Worm (Caenorhabditis elegans) whole organism, L4 larva: Measurements from ENCODE around the gene C05C12.1.
"Not testable (repeated sequence)": the region's sequence is repeated elsewhere in the genome, so short reads cannot be mapped to it uniquely, and the experiment has no call there.

Experiments
- F26F4.8 ChIP-seq: fragments of 200-800 bp; sonication (Bioruptor generic); conservative IDR thresholded peaks from 2 replicates; pipeline ENCODE4 v1.3.6; 2022; ENCODE audit warnings: missing genetic modification characterization, missing compliant biosample characterization
- F37D6.2 ChIP-seq: sonication (generic microtip); optimal IDR thresholded peaks from 2 replicates; lab custom pipeline; 2016; ENCODE audit warnings: mild to moderate bottlenecking, missing genetic modification characterization, missing compliant biosample characterization
- R02D3.7 ChIP-seq: fragments of 150-350 bp; sonication (generic microtip); optimal IDR thresholded peaks from 3 replicates; lab custom pipeline; 2014; ENCODE audit warnings: missing biosample characterization, missing genetic modification characterization
- T20F7.1 ChIP-seq: fragments of 200-800 bp; sonication (Bioruptor generic); optimal IDR thresholded peaks from 2 replicates; lab custom pipeline; 2018; ENCODE audit warnings: mild to moderate bottlenecking, missing genetic modification characterization, missing compliant biosample characterization
- T26A8.4 ChIP-seq: fragments of 200-800 bp; sonication (Bioruptor generic); IDR thresholded peaks from 2 replicates; pipeline ENCODE4 v1.3.6; 2022; ENCODE audit warnings: missing genetic modification characterization, missing compliant biosample characterization
- aly-2 ChIP-seq: sonication (generic microtip); optimal IDR thresholded peaks from 2 replicates; lab custom pipeline; 2018; ENCODE audit warnings: missing biosample characterization, missing genetic modification characterization
- arid-1 ChIP-seq: fragments of 200-800 bp; sonication (Bioruptor generic); conservative IDR thresholded peaks from 2 replicates; pipeline ENCODE4 v1.3.6; 2022; ENCODE audit warnings: missing genetic modification reagents, missing genetic modification characterization, missing compliant biosample characterization
- attf-4 ChIP-seq: sonication (generic microtip); optimal IDR thresholded peaks from 3 replicates; lab custom pipeline; 2017; ENCODE audit warnings: missing biosample characterization, missing genetic modification characterization
- ceh-28 ChIP-seq: fragments of 150-350 bp; optimal IDR thresholded peaks from 2 replicates; lab custom pipeline; 2014; ENCODE audit warnings: missing biosample characterization, missing genetic modification reagents, missing genetic modification characterization
- ces-1 ChIP-seq: fragments of 150-350 bp; sonication (generic microtip); optimal IDR thresholded peaks from 4 replicates; lab custom pipeline; 2014; ENCODE audit warnings: missing biosample characterization, missing genetic modification reagents, missing genetic modification characterization
- daf-12 ChIP-seq: fragments of 150-350 bp; optimal IDR thresholded peaks from 2 replicates; lab custom pipeline; 2014; ENCODE audit warnings: missing biosample characterization, missing genetic modification reagents, missing genetic modification characterization
- daf-19 ChIP-seq: fragments of 200-800 bp; sonication (Bioruptor generic); conservative IDR thresholded peaks from 2 replicates; pipeline ENCODE4 v1.3.6; 2022; ENCODE audit warnings: missing genetic modification characterization, missing compliant biosample characterization
- egl-43 ChIP-seq: fragments of 200-800 bp; sonication (Bioruptor generic); IDR thresholded peaks from 2 replicates; pipeline ENCODE4 v1.3.6; 2022; ENCODE audit warnings: missing genetic modification reagents, missing genetic modification characterization, missing compliant biosample characterization
- hmg-1.1 ChIP-seq: fragments of 200-800 bp; sonication (Bioruptor generic); IDR thresholded peaks from 2 replicates; pipeline ENCODE4 v1.3.6; 2022; ENCODE audit warnings: missing genetic modification reagents, missing genetic modification characterization, missing compliant biosample characterization
- lin-13 ChIP-seq: fragments of 150-350 bp; optimal IDR thresholded peaks from 2 replicates; lab custom pipeline; 2014; ENCODE audit warnings: missing biosample characterization, missing genetic modification reagents, missing genetic modification characterization
- lin-15B ChIP-seq: fragments of 150-350 bp; sonication (generic microtip); optimal IDR thresholded peaks from 3 replicates; lab custom pipeline; 2014; ENCODE audit warnings: missing biosample characterization, missing genetic modification characterization
- lin-29 ChIP-seq: fragments of 200-800 bp; sonication (Bioruptor generic); IDR thresholded peaks from 2 replicates; pipeline ENCODE4 v1.3.6; 2022; ENCODE audit warnings: missing genetic modification reagents, missing genetic modification characterization, missing compliant biosample characterization
- lir-3 ChIP-seq: sonication (generic microtip); optimal IDR thresholded peaks from 2 replicates; lab custom pipeline; 2016; ENCODE audit warnings: mild to moderate bottlenecking, missing genetic modification characterization, missing compliant biosample characterization
- madf-9 ChIP-seq: fragments of 200-800 bp; sonication (Bioruptor generic); conservative IDR thresholded peaks from 2 replicates; pipeline ENCODE4 v1.3.6; 2022; ENCODE audit warnings: missing genetic modification reagents, missing genetic modification characterization, missing compliant biosample characterization
- mdt-29 ChIP-seq: fragments of 200-800 bp; sonication (Bioruptor generic); IDR thresholded peaks from 2 replicates; pipeline ENCODE4 v1.3.6; 2022; ENCODE audit warnings: missing genetic modification reagents, missing genetic modification characterization, missing compliant biosample characterization
- mes-2 ChIP-seq: sonication (generic microtip); optimal IDR thresholded peaks from 2 replicates; lab custom pipeline; 2016; ENCODE audit warnings: missing genotype, mild to moderate bottlenecking, missing genetic modification characterization, missing compliant biosample characterization; ENCODE audit not compliant: poor library complexity, severe bottlenecking
- mxl-3 ChIP-seq: fragments of 200-800 bp; sonication (Bioruptor generic); optimal IDR thresholded peaks from 2 replicates; lab custom pipeline; 2018; ENCODE audit warnings: mild to moderate bottlenecking, missing genetic modification characterization, missing compliant biosample characterization
- nhr-102 ChIP-seq: sonication (generic microtip); optimal IDR thresholded peaks from 2 replicates; lab custom pipeline; 2016; ENCODE audit warnings: mild to moderate bottlenecking, missing genetic modification characterization, moderate library complexity, missing compliant biosample characterization
- nhr-111 ChIP-seq: fragments of 200-800 bp; sonication (Bioruptor generic); optimal IDR thresholded peaks from 2 replicates; lab custom pipeline; 2018; ENCODE audit warnings: mild to moderate bottlenecking, missing genetic modification characterization, missing compliant biosample characterization
- nhr-237 ChIP-seq: sonication (generic microtip); optimal IDR thresholded peaks from 2 replicates; lab custom pipeline; 2017; ENCODE audit warnings: missing biosample characterization, missing genetic modification characterization
- nhr-41 ChIP-seq: fragments of 200-800 bp; sonication (Bioruptor generic); IDR thresholded peaks from 2 replicates; pipeline ENCODE4 v1.3.6; 2022; ENCODE audit warnings: missing genetic modification reagents, missing genetic modification characterization, missing compliant biosample characterization
- nhr-48 ChIP-seq: sonication (generic microtip); optimal IDR thresholded peaks from 2 replicates; lab custom pipeline; 2016; ENCODE audit warnings: mild to moderate bottlenecking, missing genetic modification characterization, missing compliant biosample characterization
- nhr-77 ChIP-seq: fragments of 150-350 bp; optimal IDR thresholded peaks from 2 replicates; lab custom pipeline; 2014; ENCODE audit warnings: missing biosample characterization, missing genetic modification characterization
- pha-4 ChIP-seq, 2 experiments: fragments of 150-350 bp in 1 of 2; fragments of 200-800 bp in 1 of 2; sonication (Bioruptor generic) in 1 of 2; IDR thresholded peaks in 1 of 2; optimal IDR thresholded peaks in 1 of 2; 2 replicates each; pipeline versions ENCODE4 v1.3.6 to Lab custom; 2014 to 2022; ENCODE audit warnings: missing genetic modification characterization in 2 of 2, missing genetic modification reagents in 2 of 2, missing biosample characterization in 1 of 2, missing compliant biosample characterization in 1 of 2
- php-3 ChIP-seq: fragments of 200-800 bp; sonication (Bioruptor generic); IDR thresholded peaks from 2 replicates; pipeline ENCODE4 v1.3.6; 2022; ENCODE audit warnings: missing genetic modification reagents, missing genetic modification characterization, missing compliant biosample characterization
- rbr-2 ChIP-seq: sonication (generic microtip); optimal IDR thresholded peaks from 2 replicates; lab custom pipeline; 2016; ENCODE audit warnings: missing genotype, missing genetic modification characterization, missing compliant biosample characterization
- skn-1 ChIP-seq: fragments of 150-350 bp; optimal IDR thresholded peaks from 2 replicates; lab custom pipeline; 2014; ENCODE audit warnings: missing biosample characterization, missing genetic modification characterization
- tag-97 ChIP-seq: fragments of 200-800 bp; sonication (Bioruptor generic); IDR thresholded peaks from 2 replicates; pipeline ENCODE4 v1.3.6; 2022; ENCODE audit warnings: missing genetic modification characterization, missing compliant biosample characterization
- vab-7 ChIP-seq: fragments of 200-800 bp; sonication (Bioruptor generic); IDR thresholded peaks from 2 replicates; pipeline ENCODE4 v1.3.6; 2022; ENCODE audit warnings: missing genetic modification reagents, missing genetic modification characterization, missing compliant biosample characterization
- zfp-3 ChIP-seq: fragments of 200-800 bp; sonication (Bioruptor generic); conservative IDR thresholded peaks from 2 replicates; pipeline ENCODE4 v1.3.6; 2022; ENCODE audit warnings: missing genetic modification reagents, missing genetic modification characterization, missing compliant biosample characterization
- zip-11 ChIP-seq: fragments of 200-800 bp; sonication (Bioruptor generic); IDR thresholded peaks from 2 replicates; pipeline ENCODE4 v1.3.6; 2022; ENCODE audit warnings: missing genetic modification characterization, missing compliant biosample characterization

C05C12.1 gene

ce11 chrIV:11261535-11261934, 7.7 kb downstream of the C05C12.1 start, which contains the start of gene F54D1.1:
F54D1.1 (plus strand) TSS chrIV:11261835.
- TF ChIP-seq tag-97 (no peak), madf-9 (GFP tag; lab: Robert Waterston, UW) (no peak), F37D6.2 (no peak), lin-13 (GFP tag; lab: Kevin White, UChicago) (no peak), egl-43 (GFP tag; lab: Robert Waterston, UW) (no peak), attf-4 (tag; lab: Kevin White, UChicago) (no peak), lin-29 (GFP tag; lab: Robert Waterston, UW) (no peak)

- not testable (repeated sequence) for TF ChIP-seq lir-3 (tag; lab: Kevin White, UChicago); hmg-1.1 (GFP tag; lab: Robert Waterston, UW); ces-1 (GFP tag; lab: Kevin White, UChicago)
These were observed 9.3 kb downstream of the C05C12.1 start, which contains the start of gene col-126 for ce11 chrIV:11263101-11263500. col-126 (plus strand) TSS chrIV:11263401.

ce11 chrIV:11266090-11266489, 12.3 kb downstream of the C05C12.1 start, which contains the start of gene col-127:
col-127 (minus strand) TSS chrIV:11266190.
- no peak for TF ChIP-seq nhr-77
- TF ChIP-seq zip-11 (GFP tag; lab: Robert Waterston, UW): no peak
- no peak for TF ChIP-seq php-3 (GFP tag; lab: Robert Waterston, UW)
- no peak for TF ChIP-seq daf-19 (GFP tag; lab: Robert Waterston, UW)
- no peak for TF ChIP-seq skn-1 (tag; lab: Kevin White, UChicago)
- TF ChIP-seq daf-12: no peak
- TF ChIP-seq nhr-41 (GFP tag; lab: Robert Waterston, UW): no peak
- TF ChIP-seq, all 104 proteins: peak for 0

ce11 chrIV:11269483-11269882, 15.7 kb downstream of the C05C12.1 start:
- TF ChIP-seq ceh-28 (no peak), pha-4 (GFP tag; IDR thresholded peaks at IDR 0.05; lab: Robert Waterston, UW) (no peak), pha-4 (tag; optimal IDR thresholded peaks at IDR 0.05; lab: Kevin White, UChicago) (peak; percentile 61)

ce11 chrIV:11271262-11271661, 17.5 kb downstream of the C05C12.1 start, which contains the start of gene nhr-7:
nhr-7 (minus strand) TSS chrIV:11271362.
- TF ChIP-seq nhr-111 (GFP tag; lab: Kevin White, UChicago) (no peak), mes-2 (tag; lab: Kevin White, UChicago) (no peak), mxl-3 (GFP tag; lab: Kevin White, UChicago) (no peak), T26A8.4 (no peak), rbr-2 (tag; lab: Kevin White, UChicago) (no peak), nhr-48 (tag; lab: Kevin White, UChicago) (no peak), R02D3.7 (tag; lab: Kevin White, UChicago) (no peak), nhr-102 (tag; lab: Kevin White, UChicago) (no peak), arid-1 (GFP tag; lab: Robert Waterston, UW) (no peak), F26F4.8 (GFP tag; lab: Robert Waterston, UW) (no peak), vab-7 (GFP tag; lab: Robert Waterston, UW) (no peak), nhr-237 (no peak), lin-15B (tag; lab: Kevin White, UChicago) (no peak), aly-2 (no peak), mdt-29 (GFP tag; lab: Robert Waterston, UW) (no peak), daf-19 (GFP tag; lab: Robert Waterston, UW) (no peak), T20F7.1 (GFP tag; lab: Kevin White, UChicago) (no peak), zfp-3 (GFP tag; lab: Robert Waterston, UW) (no peak)
